Worm (Caenorhabditis elegans): Measurements from ENCODE around the gene tald-1.
A peak's percentile ranks its signal among the peaks of the same experiment; 100 is the strongest.

Gene tald-1

DNA sequence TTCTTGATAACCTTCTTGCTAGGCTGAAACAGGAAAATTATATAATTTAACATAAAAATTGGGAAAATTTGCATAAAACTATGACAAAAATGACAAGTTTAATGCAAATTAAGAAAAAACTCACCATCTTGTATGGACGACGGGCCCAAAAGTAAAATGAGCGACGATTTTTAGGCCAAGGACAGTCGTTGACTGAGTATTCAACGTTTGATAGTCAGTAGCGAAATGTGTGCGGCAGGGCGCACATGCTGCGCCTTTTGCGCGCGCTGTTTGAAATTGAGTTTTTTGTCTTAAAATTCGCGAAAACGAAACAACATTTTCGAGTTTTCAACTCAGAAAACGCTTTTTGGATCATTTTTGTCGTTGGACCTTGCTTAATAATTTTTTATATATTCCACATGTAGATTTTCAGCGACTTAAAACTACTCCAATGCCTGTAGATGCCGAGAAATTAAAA lies 4.0 kb downstream of the tald-1 start, which contains the start of the genes rpl-7A and set-21 (continued):
- no peak for TF ChIP-seq ztf-4 (tag; optimal IDR thresholded peaks at IDR 0.05)
- no peak for TF ChIP-seq ceh-16 (tag; optimal IDR thresholded peaks at IDR 0.05)
- TF ChIP-seq nhr-25 (tag; optimal IDR thresholded peaks at IDR 0.05): peak; percentile 98
- TF ChIP-seq nhr-28 (tag; optimal IDR thresholded peaks at IDR 0.05): peak; percentile 39
- peak; percentile 77 for TF ChIP-seq ceh-82 (tag; optimal IDR thresholded peaks at IDR 0.05)
- peak; percentile 13 to 87 (median 16) for TF ChIP-seq elt-3 (tag; optimal IDR thresholded peaks at IDR 0.05)
- peak; percentile 36 for TF ChIP-seq unc-62 (GFP tag; optimal IDR thresholded peaks at IDR 0.05)
- TF ChIP-seq elt-1 (tag; optimal IDR thresholded peaks at IDR 0.05): peak; percentile 4
- no peak for TF ChIP-seq eor-1 (tag; optimal IDR thresholded peaks at IDR 0.05)
- peak; percentile 98 for TF ChIP-seq nhr-43 (tag; optimal IDR thresholded peaks at IDR 0.05; ENCODE audit: poor library complexity, severe bottlenecking)
- TF ChIP-seq nhr-76 (tag; optimal IDR thresholded peaks at IDR 0.05): no peak
- no peak for TF ChIP-seq nhr-67 (tag; optimal IDR thresholded peaks at IDR 0.05)
- peak; percentile 89 for TF ChIP-seq hmg-11 (tag; optimal IDR thresholded peaks at IDR 0.05)
- no peak for TF ChIP-seq ama-1 (optimal IDR thresholded peaks at IDR 0.05)
- TF ChIP-seq nhr-237 (tag; optimal IDR thresholded peaks at IDR 0.05): no peak
- TF ChIP-seq ceh-9 (tag; optimal IDR thresholded peaks at IDR 0.05): no peak
- peak; percentile 39 for TF ChIP-seq fos-1 (tag; optimal IDR thresholded peaks at IDR 0.05)
- TF ChIP-seq nhr-77 (tag; optimal IDR thresholded peaks at IDR 0.05): peak; percentile 79
- peak; percentile 97 for TF ChIP-seq lsy-12 (tag; optimal IDR thresholded peaks at IDR 0.05)
- TF ChIP-seq pqm-1 (tag; optimal IDR thresholded peaks at IDR 0.05): peak; percentile 45
- TF ChIP-seq snpc-4 (tag; optimal IDR thresholded peaks at IDR 0.05): peak; percentile 86
- peak; percentile 92 for TF ChIP-seq R02D3.7 (tag; optimal IDR thresholded peaks at IDR 0.05)
- TF ChIP-seq skn-1 (tag; optimal IDR thresholded peaks at IDR 0.05): peak; percentile 65
- peak; percentile 91 for TF ChIP-seq pha-4 (tag; optimal IDR thresholded peaks at IDR 0.05)

ce11 chrIV:4393488-4393887 lies 7.0 kb downstream of the tald-1 start:
- TF ChIP-seq fkh-10 (GFP tag; optimal IDR thresholded peaks at IDR 0.05) (no peak), nhr-43 (tag; optimal IDR thresholded peaks at IDR 0.05; ENCODE audit: poor library complexity, severe bottlenecking) (no peak), nhr-28 (tag; optimal IDR thresholded peaks at IDR 0.05) (no peak), skn-1 (tag; optimal IDR thresholded peaks at IDR 0.05) (no peak), egl-27 (tag; optimal IDR thresholded peaks at IDR 0.05) (no peak), ceh-82 (tag; optimal IDR thresholded peaks at IDR 0.05) (no peak), nhr-237 (tag; optimal IDR thresholded peaks at IDR 0.05) (no peak), lsy-12 (tag; optimal IDR thresholded peaks at IDR 0.05) (no peak), zag-1 (tag; optimal IDR thresholded peaks at IDR 0.05) (no peak), pqm-1 (tag; optimal IDR thresholded peaks at IDR 0.05) (no peak), mml-1 (tag; optimal IDR thresholded peaks at IDR 0.05) (no peak), aly-2 (tag; optimal IDR thresholded peaks at IDR 0.05) (no peak), ceh-28 (tag; optimal IDR thresholded peaks at IDR 0.05) (no peak), daf-12 (tag; optimal IDR thresholded peaks at IDR 0.05) (no peak), ceh-9 (tag; optimal IDR thresholded peaks at IDR 0.05) (no peak), lin-15B (tag; optimal IDR thresholded peaks at IDR 0.05) (no peak), lin-39 (tag; optimal IDR thresholded peaks at IDR 0.05) (no peak)

- TF ChIP-seq pha-4 (tag; optimal IDR thresholded peaks at IDR 0.05) (peak; percentile 18), ceh-28 (tag; optimal IDR thresholded peaks at IDR 0.05) (peak; percentile 4), daf-12 (tag; optimal IDR thresholded peaks at IDR 0.05) (no peak), nfya-1 (tag; optimal IDR thresholded peaks at IDR 0.05; ENCODE audit: insufficient read depth) (peak; percentile 3), ceh-16 (tag; optimal IDR thresholded peaks at IDR 0.05) (no peak)
Measured at ce11 chrIV:4393942-4394460, 7.5 kb downstream of the tald-1 start, which contains the start of gene ell-1. TSS of gene ell-1 (plus strand) at chrIV:4394410.

DNA sequence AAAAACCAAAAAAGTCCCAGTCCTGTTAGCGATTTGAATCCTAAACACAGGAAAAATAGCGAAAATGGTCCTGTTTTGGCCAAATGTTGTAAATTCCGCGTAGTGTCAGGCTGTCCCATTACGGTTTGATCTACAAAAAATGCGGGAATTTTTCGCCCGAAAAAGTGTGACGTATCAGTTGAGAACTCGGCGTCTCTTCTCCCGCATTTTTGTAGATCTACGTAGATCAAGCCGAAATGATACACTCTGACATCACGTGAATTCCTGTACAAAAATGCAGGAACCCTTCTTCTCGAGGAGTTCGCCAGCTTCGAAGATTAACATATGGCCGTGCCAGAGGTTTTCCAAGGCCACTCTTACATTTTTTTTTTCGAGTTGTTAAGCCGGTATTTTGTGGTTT lies 9.1 kb downstream of the tald-1 start:
- no peak for TF ChIP-seq R02D3.7 (tag; optimal IDR thresholded peaks at IDR 0.05)
- no peak for TF ChIP-seq pqm-1 (tag; optimal IDR thresholded peaks at IDR 0.05)
- TF ChIP-seq fos-1 (tag; optimal IDR thresholded peaks at IDR 0.05): no peak
- TF ChIP-seq nhr-12 (tag; optimal IDR thresholded peaks at IDR 0.05): no peak
- TF ChIP-seq nhr-77 (tag; optimal IDR thresholded peaks at IDR 0.05): no peak
- no peak for TF ChIP-seq sea-2 (GFP tag; optimal IDR thresholded peaks at IDR 0.05)
- no peak for TF ChIP-seq nhr-28 (tag; optimal IDR thresholded peaks at IDR 0.05)
- TF ChIP-seq nhr-67 (tag; optimal IDR thresholded peaks at IDR 0.05): no peak
- no peak for TF ChIP-seq eor-1 (tag; optimal IDR thresholded peaks at IDR 0.05)
- TF ChIP-seq nhr-237 (tag; optimal IDR thresholded peaks at IDR 0.05): no peak
- TF ChIP-seq nhr-43 (tag; optimal IDR thresholded peaks at IDR 0.05; ENCODE audit: poor library complexity, severe bottlenecking): no peak
- TF ChIP-seq ceh-28 (tag; optimal IDR thresholded peaks at IDR 0.05): no peak
- TF ChIP-seq jun-1 (tag; optimal IDR thresholded peaks at IDR 0.05): no peak
- no peak for TF ChIP-seq skn-1 (tag; optimal IDR thresholded peaks at IDR 0.05)
- TF ChIP-seq unc-39 (tag; optimal IDR thresholded peaks at IDR 0.05): no peak
- TF ChIP-seq hmg-11 (tag; optimal IDR thresholded peaks at IDR 0.05): no peak
- TF ChIP-seq snpc-4 (tag; optimal IDR thresholded peaks at IDR 0.05): no peak

Measured in whole organism, L3 larva.